Fruit fly (Drosophila melanogaster) whole organism, adult: ENCODE data around the gene tgo.

Experiments used
- Crg-1 ChIP-seq: fragments of 200-800 bp; sonication (Bioruptor generic); optimal IDR thresholded peaks from 2 replicates; lab custom pipeline; 2016; ENCODE audit warnings: missing biosample characterization, missing genetic modification characterization
- Mnt ChIP-seq: fragments of 200-800 bp; sonication (Bioruptor generic); optimal IDR thresholded peaks from 2 replicates; lab custom pipeline; 2016; ENCODE audit warnings: missing biosample characterization, mild to moderate bottlenecking, missing genetic modification characterization
- pad ChIP-seq: fragments of 200-800 bp; sonication (Bioruptor generic); optimal IDR thresholded peaks from 3 replicates; lab custom pipeline; 2017; ENCODE audit warnings: missing biosample characterization, missing genetic modification characterization, mild to moderate bottlenecking, moderate library complexity, missing genetic modification reagents

dm6 chr3R:9013765-9014380 is 5.9 kb downstream of the tgo start:
- TF ChIP-seq Mnt (GFP tag; lab: Kevin White, UChicago), result peak; percentile 84
- TF ChIP-seq pad (GFP tag; lab: Kevin White, UChicago), result peak; percentile 93
- TF ChIP-seq Crg-1, result peak; percentile 76
